Worm (Caenorhabditis elegans): Measurements from ENCODE around the gene C44C10.3.

C44C10.3 gene

ce11 chrX:11702236-11702635 lies at the start of gene C44C10.3:
TSS of gene C44C10.3 (plus strand) at chrX:11702536.
- TF ChIP-seq blmp-1 (tag; optimal IDR thresholded peaks at IDR 0.05): no peak
- TF ChIP-seq jun-1 (tag; optimal IDR thresholded peaks at IDR 0.05): no peak
- TF ChIP-seq irx-1 (tag; optimal IDR thresholded peaks at IDR 0.05): no peak
- no peak for TF ChIP-seq elt-2 (tag; optimal IDR thresholded peaks at IDR 0.05)
- TF ChIP-seq fos-1 (tag; optimal IDR thresholded peaks at IDR 0.05): no peak
- TF ChIP-seq C04F5.9 (tag; optimal IDR thresholded peaks at IDR 0.05): no peak
- TF ChIP-seq unc-130 (tag; optimal IDR thresholded peaks at IDR 0.05): no peak
- TF ChIP-seq nhr-11 (tag; optimal IDR thresholded peaks at IDR 0.05): no peak
- no peak for TF ChIP-seq nhr-90 (tag; optimal IDR thresholded peaks at IDR 0.05; ENCODE audit: poor library complexity)
- TF ChIP-seq efl-3 (GFP tag; optimal IDR thresholded peaks at IDR 0.05): no peak
- no peak for TF ChIP-seq pqm-1 (tag; optimal IDR thresholded peaks at IDR 0.05)
- no peak for TF ChIP-seq mab-9 (GFP tag; IDR thresholded peaks at IDR 0.05)
- no peak for TF ChIP-seq grh-1 (GFP tag; IDR thresholded peaks at IDR 0.05)
- TF ChIP-seq swsn-7 (tag; optimal IDR thresholded peaks at IDR 0.05): no peak
- TF ChIP-seq unc-98 (GFP tag; IDR thresholded peaks at IDR 0.05): no peak
- no peak for TF ChIP-seq nhr-19 (GFP tag; conservative IDR thresholded peaks at IDR 0.05)
- TF ChIP-seq ceh-88 (GFP tag; IDR thresholded peaks at IDR 0.05): no peak

ce11 chrX:11656519-11657006 lies 45.8 kb upstream of the C44C10.3 start, which contains the start of gene T04F8.2:
TSS of gene T04F8.2 (minus strand) at chrX:11656569.
- no peak for TF ChIP-seq ceh-90 (tag; optimal IDR thresholded peaks at IDR 0.05)
- TF ChIP-seq zag-1 (tag; optimal IDR thresholded peaks at IDR 0.05): no peak
- TF ChIP-seq nhr-12 (tag; optimal IDR thresholded peaks at IDR 0.05): no peak
- TF ChIP-seq pqm-1 (tag; optimal IDR thresholded peaks at IDR 0.05): no peak
- TF ChIP-seq unc-98 (GFP tag; IDR thresholded peaks at IDR 0.05): no peak
- peak; percentile 26 for TF ChIP-seq F16B12.6 (tag; optimal IDR thresholded peaks at IDR 0.05)
- peak; percentile 17; the same call in 1 of the 2 replicates for TF ChIP-seq isw-1 (GFP tag; IDR thresholded peaks at IDR 0.05)
- TF ChIP-seq elt-3 (tag; optimal IDR thresholded peaks at IDR 0.05): peak in 1 of 6 experiments; percentile 8
- no peak for TF ChIP-seq ceh-88 (GFP tag; IDR thresholded peaks at IDR 0.05)
- TF ChIP-seq ceh-63 (GFP tag; optimal IDR thresholded peaks at IDR 0.05): no peak
- no peak for TF ChIP-seq hlh-4 (tag; optimal IDR thresholded peaks at IDR 0.05)
- TF ChIP-seq pag-3 (tag; optimal IDR thresholded peaks at IDR 0.05; ENCODE audit: borderline replicate concordance, insufficient read depth): no peak
- TF ChIP-seq jun-1 (tag; optimal IDR thresholded peaks at IDR 0.05): peak; percentile 51
- peak; percentile 66 for TF ChIP-seq nhr-47 (tag; optimal IDR thresholded peaks at IDR 0.05)
- no peak for TF ChIP-seq nhr-84 (tag; optimal IDR thresholded peaks at IDR 0.05)
- peak; percentile 32 for TF ChIP-seq lin-15B (tag; optimal IDR thresholded peaks at IDR 0.05)
- no peak for TF ChIP-seq aha-1 (tag; optimal IDR thresholded peaks at IDR 0.05)
- TF ChIP-seq swsn-7 (tag; optimal IDR thresholded peaks at IDR 0.05): peak; percentile 65
- peak; percentile 88 for TF ChIP-seq C16A3.4 (tag; optimal IDR thresholded peaks at IDR 0.05)
- no peak for TF ChIP-seq C04F5.9 (tag; optimal IDR thresholded peaks at IDR 0.05)
- TF ChIP-seq nhr-28 (tag; optimal IDR thresholded peaks at IDR 0.05): no peak
- TF ChIP-seq fos-1 (tag; optimal IDR thresholded peaks at IDR 0.05): peak; percentile 30
- peak; percentile 57 for TF ChIP-seq dsc-1 (tag; optimal IDR thresholded peaks at IDR 0.05)
- peak in 1 of 3 experiments; percentile 40 for TF ChIP-seq ceh-82 (tag; optimal IDR thresholded peaks at IDR 0.05)
- TF ChIP-seq dpl-1 (GFP tag; optimal IDR thresholded peaks at IDR 0.05): peak; percentile 6 to 40 (median 11)
- no peak for TF ChIP-seq alr-1 (tag; optimal IDR thresholded peaks at IDR 0.05; ENCODE audit: borderline replicate concordance)
- no peak for TF ChIP-seq egl-27 (tag; optimal IDR thresholded peaks at IDR 0.05)
- no peak for TF ChIP-seq snpc-4 (tag; optimal IDR thresholded peaks at IDR 0.05)
- TF ChIP-seq sptf-1 (tag; optimal IDR thresholded peaks at IDR 0.05): no peak
- TF ChIP-seq ama-1 (optimal IDR thresholded peaks at IDR 0.05): no peak
- no peak for TF ChIP-seq fkh-10 (GFP tag; optimal IDR thresholded peaks at IDR 0.05)
- no peak for TF ChIP-seq mef-2 (tag; optimal IDR thresholded peaks at IDR 0.05)
- no peak for TF ChIP-seq pax-3 (tag; optimal IDR thresholded peaks at IDR 0.05)
- TF ChIP-seq mdl-1 (tag; optimal IDR thresholded peaks at IDR 0.05): peak in 1 of 2 experiments; percentile 58
- TF ChIP-seq nhr-20 (tag; optimal IDR thresholded peaks at IDR 0.05): peak; percentile 82
- TF ChIP-seq efl-3 (GFP tag; optimal IDR thresholded peaks at IDR 0.05): no peak
- no peak for TF ChIP-seq unc-62 (GFP tag; optimal IDR thresholded peaks at IDR 0.05)
- TF ChIP-seq nhr-85 (tag): peak; percentile 79
- TF ChIP-seq nhr-77 (tag; optimal IDR thresholded peaks at IDR 0.05): peak; percentile 32
- TF ChIP-seq nhr-11 (tag; optimal IDR thresholded peaks at IDR 0.05): no peak
- TF ChIP-seq tbx-2 (tag; optimal IDR thresholded peaks at IDR 0.05): peak; percentile 65
- peak; percentile 52 for TF ChIP-seq rnt-1 (tag; optimal IDR thresholded peaks at IDR 0.05)
- no peak for TF ChIP-seq ztf-4 (tag; optimal IDR thresholded peaks at IDR 0.05)

Data from whole organism, L1 larva.